Worm (Caenorhabditis elegans): ENCODE results near the gene C45B11.6.

DNA sequence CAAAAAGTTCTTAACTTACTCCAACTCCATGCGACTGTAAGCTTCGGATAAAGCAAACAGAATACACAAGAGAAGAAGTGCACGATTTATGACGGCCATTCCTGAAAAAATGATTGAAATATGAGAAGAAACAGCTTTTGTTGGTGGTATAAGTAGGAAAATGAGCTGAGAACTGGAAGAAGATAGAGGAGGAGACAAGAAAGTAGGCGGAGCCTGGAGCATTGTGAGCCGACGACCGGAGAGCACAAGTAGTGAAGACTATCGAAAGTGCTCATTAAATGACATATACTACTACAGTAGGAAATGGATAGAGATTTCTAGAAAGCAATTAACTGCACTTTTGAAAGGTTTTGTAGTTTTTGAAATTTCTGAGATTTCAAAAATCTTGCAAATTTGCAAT is 21.6 kb downstream of the C45B11.6 start, which contains the start of gene nlp-80:
- TF ChIP-seq F57A8.1 (GFP tag; optimal IDR thresholded peaks at IDR 0.05), result no peak
- TF ChIP-seq C17E4.6 (GFP tag; IDR thresholded peaks at IDR 0.05), result no peak
- TF ChIP-seq nhr-90 (tag; optimal IDR thresholded peaks at IDR 0.05), result no peak
- no peak for TF ChIP-seq athp-1 (tag; optimal IDR thresholded peaks at IDR 0.05)
- TF ChIP-seq lin-26 (GFP tag; IDR thresholded peaks at IDR 0.05), result no peak
- no peak for TF ChIP-seq lir-1 (GFP tag; conservative IDR thresholded peaks at IDR 0.05)
- no peak for TF ChIP-seq B0035.1 (tag; optimal IDR thresholded peaks at IDR 0.05)
- TF ChIP-seq pbrm-1 (GFP tag; IDR thresholded peaks at IDR 0.05), result no peak
- no peak for TF ChIP-seq xnd-1 (tag; optimal IDR thresholded peaks at IDR 0.05)
- TF ChIP-seq T26A5.8 (tag; optimal IDR thresholded peaks at IDR 0.05), result no peak
- no peak for TF ChIP-seq attf-5 (GFP tag; optimal IDR thresholded peaks at IDR 0.05)
- no peak for TF ChIP-seq fkh-3 (tag; optimal IDR thresholded peaks at IDR 0.05)
- no peak for TF ChIP-seq snpc-1.3 (tag; optimal IDR thresholded peaks at IDR 0.05; ENCODE audit: insufficient read depth)
- no peak for TF ChIP-seq madf-3 (GFP tag; IDR thresholded peaks at IDR 0.05)
